Fruit fly (Drosophila melanogaster) Kc167 (cell line): Measurements from ENCODE around the gene jvl.

Experiments used
- psq ChIP-seq: fragments of >200 bp; optimal IDR thresholded peaks from 2 replicates; lab custom pipeline; 2017; ENCODE audit warnings: missing external identifiers
- ttk ChIP-seq: sonication (Bioruptor generic); optimal IDR thresholded peaks from 2 replicates; lab custom pipeline; 2017; ENCODE audit warnings: missing external identifiers

DNA sequence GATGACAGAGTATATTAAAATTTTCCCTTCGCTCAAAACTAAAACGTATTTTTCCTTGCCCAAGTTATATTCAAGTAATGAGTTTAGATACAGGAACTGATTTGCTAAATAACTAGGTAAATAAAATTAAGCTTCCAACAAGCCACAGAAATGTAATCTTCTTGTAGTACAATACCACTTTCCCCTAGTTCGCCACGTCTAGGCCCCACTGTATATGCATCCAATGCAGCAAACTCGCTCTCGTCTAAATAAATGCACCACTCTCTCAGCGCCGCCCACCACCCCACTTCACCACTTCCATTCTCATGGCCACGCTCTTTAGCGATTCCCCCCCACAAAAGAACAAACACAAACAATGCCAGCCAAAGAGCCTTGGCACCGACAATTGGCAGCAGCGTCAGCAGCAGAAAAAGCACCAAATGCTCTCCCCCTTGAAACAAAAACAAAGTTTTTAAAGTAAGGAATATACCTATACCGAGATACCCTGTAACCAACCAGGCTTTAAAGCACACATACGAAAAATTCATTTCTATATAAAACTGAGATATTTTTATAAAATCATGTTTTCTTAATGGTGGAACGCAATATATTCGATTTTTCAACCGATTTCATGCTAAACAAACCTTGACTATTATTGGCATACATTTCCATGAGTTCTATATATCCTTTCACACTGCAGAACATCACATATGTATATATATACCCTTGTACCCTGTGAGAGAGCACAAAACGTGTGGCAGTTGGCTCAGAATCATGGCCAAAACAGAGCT, 6.6 kb upstream of the jvl start:
- no peak for TF ChIP-seq psq (lab: Kevin White, UChicago)
- no peak for TF ChIP-seq ttk (lab: Kevin White, UChicago)
